Worm (Caenorhabditis elegans) whole organism, midembryonic: Measurements from ENCODE around the gene ZC13.10.

ENCODE experiments used
- T22C8.4 ChIP-seq: fragments of 200-800 bp; sonication (Bioruptor generic); IDR thresholded peaks from 2 replicates; pipeline ENCODE4 v1.3.6; 2022; ENCODE audit warnings: missing genetic modification characterization, missing compliant biosample characterization
- cog-1 ChIP-seq: sonication (generic microtip); optimal IDR thresholded peaks from 2 replicates; lab custom pipeline; 2016; ENCODE audit warnings: missing genetic modification characterization, missing compliant biosample characterization
- flt-1 ChIP-seq: fragments of 200-800 bp; sonication (Bioruptor generic); IDR thresholded peaks from 2 replicates; pipeline ENCODE4 v1.3.6; 2022; ENCODE audit warnings: missing genetic modification characterization, missing compliant biosample characterization
- klf-2 ChIP-seq: fragments of 200-800 bp; sonication (Bioruptor generic); conservative IDR thresholded peaks from 2 replicates; pipeline ENCODE4 v1.3.6; 2022; ENCODE audit warnings: missing genetic modification reagents, missing genetic modification characterization, missing compliant biosample characterization
- med-1 ChIP-seq: sonication (generic microtip); optimal IDR thresholded peaks from 2 replicates; lab custom pipeline; 2017; ENCODE audit warnings: missing genetic modification characterization, mild to moderate bottlenecking, missing compliant biosample characterization, antibody characterized with exemption, missing genetic modification reagents; ENCODE audit not compliant: insufficient read depth
- ref-1 ChIP-seq: fragments of 200-800 bp; sonication (Bioruptor generic); conservative IDR thresholded peaks from 2 replicates; pipeline ENCODE4 v1.3.6; 2022; ENCODE audit warnings: missing genetic modification reagents, missing genetic modification characterization, missing compliant biosample characterization
- tab-1 ChIP-seq: fragments of 200-800 bp; sonication (Bioruptor generic); IDR thresholded peaks from 2 replicates; pipeline ENCODE4 v1.3.6; 2022; ENCODE audit warnings: missing genetic modification characterization, missing compliant biosample characterization
- ztf-23 ChIP-seq: fragments of 200-800 bp; sonication (Bioruptor generic); IDR thresholded peaks from 2 replicates; pipeline ENCODE4 v1.3.6; 2022; ENCODE audit warnings: missing genetic modification reagents, missing genetic modification characterization, missing compliant biosample characterization
- ztf-29 ChIP-seq: fragments of 200-800 bp; sonication (Bioruptor generic); IDR thresholded peaks from 2 replicates; pipeline ENCODE4 v1.3.6; 2022; ENCODE audit warnings: missing genetic modification reagents, missing genetic modification characterization, missing compliant biosample characterization

Gene ZC13.10

ce11 chrX:880367-880766 lies 22.0 kb downstream of the ZC13.10 start, which contains the start of gene ZC13.2:
Gene ZC13.2, plus strand, starts transcription at chrX:880667.
- TF ChIP-seq klf-2 (GFP tag; lab: Robert Waterston, UW) (no peak), T22C8.4 (GFP tag; lab: Robert Waterston, UW) (no peak)

- TF ChIP-seq cog-1 (tag; lab: Kevin White, UChicago) (peak; percentile 34), tab-1 (GFP tag; lab: Robert Waterston, UW) (no peak), ztf-23 (GFP tag; lab: Robert Waterston, UW) (peak; percentile 49; the same call in 1 of the 2 replicates)
These were observed 25.5 kb downstream of the ZC13.10 start, which contains the start of gene ZC13.1 for ce11 chrX:876935-877334. Gene ZC13.1, plus strand, starts transcription at chrX:877239.

- TF ChIP-seq klf-2 (GFP tag; lab: Robert Waterston, UW), result no peak
- no peak for TF ChIP-seq ztf-23 (GFP tag; lab: Robert Waterston, UW)
- no peak for TF ChIP-seq ref-1 (GFP tag; lab: Robert Waterston, UW)
- TF ChIP-seq cog-1 (tag; lab: Kevin White, UChicago), result no peak
- TF ChIP-seq T22C8.4 (GFP tag; lab: Robert Waterston, UW), result no peak
- no peak for TF ChIP-seq tab-1 (GFP tag; lab: Robert Waterston, UW)
- TF ChIP-seq flt-1 (GFP tag; lab: Robert Waterston, UW), result no peak
- TF ChIP-seq ztf-29 (GFP tag; lab: Robert Waterston, UW), result no peak
- no peak for TF ChIP-seq med-1 (GFP tag; lab: Kevin White, UChicago)
These were observed 28.8 kb downstream of the ZC13.10 start for ce11 chrX:873634-874033.

- TF ChIP-seq tab-1 (GFP tag; lab: Robert Waterston, UW) (no peak), ztf-23 (GFP tag; lab: Robert Waterston, UW) (no peak), med-1 (GFP tag; lab: Kevin White, UChicago) (no peak), T22C8.4 (GFP tag; lab: Robert Waterston, UW) (no peak), cog-1 (tag; lab: Kevin White, UChicago) (no peak), klf-2 (GFP tag; lab: Robert Waterston, UW) (no peak), ref-1 (GFP tag; lab: Robert Waterston, UW) (no peak)
These were observed 30.3 kb downstream of the ZC13.10 start, which contains the start of gene F56F10.1 for ce11 chrX:871957-872715. Gene F56F10.1, plus strand, starts transcription at chrX:872603.

- TF ChIP-seq ztf-23 (GFP tag; lab: Robert Waterston, UW) (no peak), ref-1 (GFP tag; lab: Robert Waterston, UW) (no peak), ztf-29 (GFP tag; lab: Robert Waterston, UW) (no peak), cog-1 (tag; lab: Kevin White, UChicago) (peak; percentile 70), T22C8.4 (GFP tag; lab: Robert Waterston, UW) (0 out of 2 replicates have a peak, but pooled peaks have one; percentile 13), med-1 (GFP tag; lab: Kevin White, UChicago) (no peak), tab-1 (GFP tag; lab: Robert Waterston, UW) (no peak), flt-1 (GFP tag; lab: Robert Waterston, UW) (0 out of 2 replicates have a peak, but pooled peaks have one; percentile 46), klf-2 (GFP tag; lab: Robert Waterston, UW) (no peak)
These were observed 31.4 kb downstream of the ZC13.10 start, which contains the start of gene lgl-1 for ce11 chrX:871020-871419. Gene lgl-1, minus strand, starts transcription at chrX:871089.

ce11 chrX:865214-865613 lies 37.2 kb downstream of the ZC13.10 start:
- TF ChIP-seq ztf-29 (GFP tag; lab: Robert Waterston, UW), result no peak
- no peak for TF ChIP-seq med-1 (GFP tag; lab: Kevin White, UChicago)
- no peak for TF ChIP-seq ztf-23 (GFP tag; lab: Robert Waterston, UW)
- TF ChIP-seq flt-1 (GFP tag; lab: Robert Waterston, UW), result no peak
- TF ChIP-seq ref-1 (GFP tag; lab: Robert Waterston, UW), result no peak
- TF ChIP-seq tab-1 (GFP tag; lab: Robert Waterston, UW), result no peak
- TF ChIP-seq klf-2 (GFP tag; lab: Robert Waterston, UW), result no peak
- TF ChIP-seq T22C8.4 (GFP tag; lab: Robert Waterston, UW), result no peak
- TF ChIP-seq cog-1 (tag; lab: Kevin White, UChicago), result no peak

- TF ChIP-seq ztf-29 (GFP tag; lab: Robert Waterston, UW), result no peak
- TF ChIP-seq ref-1 (GFP tag; lab: Robert Waterston, UW), result no peak
These were observed 38.1 kb downstream of the ZC13.10 start for ce11 chrX:864293-864731.

ce11 chrX:863478-863877 lies 38.9 kb downstream of the ZC13.10 start, which contains the start of gene cdo-1:
Gene cdo-1, minus strand, starts transcription at chrX:863578.
- no peak for TF ChIP-seq ref-1 (GFP tag; lab: Robert Waterston, UW)
- no peak for TF ChIP-seq cog-1 (tag; lab: Kevin White, UChicago)
- TF ChIP-seq tab-1 (GFP tag; lab: Robert Waterston, UW), result no peak
- no peak for TF ChIP-seq T22C8.4 (GFP tag; lab: Robert Waterston, UW)
- TF ChIP-seq med-1 (GFP tag; lab: Kevin White, UChicago), result no peak
- no peak for TF ChIP-seq flt-1 (GFP tag; lab: Robert Waterston, UW)
- TF ChIP-seq klf-2 (GFP tag; lab: Robert Waterston, UW), result no peak
- no peak for TF ChIP-seq ztf-29 (GFP tag; lab: Robert Waterston, UW)

- TF ChIP-seq ztf-29 (GFP tag; lab: Robert Waterston, UW) (no peak), med-1 (GFP tag; lab: Kevin White, UChicago) (no peak), cog-1 (tag; lab: Kevin White, UChicago) (no peak), tab-1 (GFP tag; lab: Robert Waterston, UW) (no peak), ztf-23 (GFP tag; lab: Robert Waterston, UW) (no peak), flt-1 (GFP tag; lab: Robert Waterston, UW) (no peak), ref-1 (GFP tag; lab: Robert Waterston, UW) (no peak), T22C8.4 (GFP tag; lab: Robert Waterston, UW) (no peak), klf-2 (GFP tag; lab: Robert Waterston, UW) (no peak)
These were observed 41.0 kb downstream of the ZC13.10 start for ce11 chrX:861378-861777.
